Worm (Caenorhabditis elegans) whole organism, L1 larva: ENCODE measurements around the gene egl-20.

Source experiments
- C16A3.4 ChIP-seq: fragments of 150-350 bp; optimal IDR thresholded peaks from 2 replicates; lab custom pipeline; 2014; ENCODE audit warnings: missing biosample characterization, missing genetic modification characterization
- C34B4.2 ChIP-seq: sonication (generic microtip); optimal IDR thresholded peaks from 2 replicates; lab custom pipeline; 2017; ENCODE audit warnings: mild to moderate bottlenecking, missing genetic modification characterization, missing compliant biosample characterization
- Y116A8C.19 ChIP-seq: sonication (generic microtip); optimal IDR thresholded peaks from 2 replicates; lab custom pipeline; 2016; ENCODE audit warnings: missing compliant biosample characterization, missing genetic modification characterization, borderline replicate concordance
- aha-1 ChIP-seq: fragments of 150-350 bp; optimal IDR thresholded peaks from 2 replicates; lab custom pipeline; 2014; ENCODE audit warnings: missing biosample characterization, missing genetic modification characterization
- ceh-63 ChIP-seq: fragments of 200-800 bp; sonication (Bioruptor generic); optimal IDR thresholded peaks from 2 replicates; lab custom pipeline; 2018; ENCODE audit warnings: mild to moderate bottlenecking, missing genetic modification characterization, missing compliant biosample characterization
- ceh-8 ChIP-seq: fragments of 200-800 bp; sonication (Bioruptor generic); optimal IDR thresholded peaks from 2 replicates; lab custom pipeline; 2018; ENCODE audit warnings: mild to moderate bottlenecking, missing genetic modification characterization, moderate library complexity, missing compliant biosample characterization
- ceh-88 ChIP-seq: fragments of 200-800 bp; sonication (Bioruptor generic); IDR thresholded peaks from 2 replicates; pipeline ENCODE4 v1.3.6; 2022; ENCODE audit warnings: missing genetic modification characterization, missing compliant biosample characterization
- dsc-1 ChIP-seq: sonication (generic microtip); optimal IDR thresholded peaks from 2 replicates; lab custom pipeline; 2016; ENCODE audit warnings: mild to moderate bottlenecking, missing genetic modification characterization, missing compliant biosample characterization
- elt-2 ChIP-seq: sonication (generic microtip); optimal IDR thresholded peaks from 2 replicates; lab custom pipeline; 2016; ENCODE audit warnings: missing genetic modification characterization, mild to moderate bottlenecking, inconsistent platforms, missing compliant biosample characterization, missing genetic modification reagents
- elt-3 ChIP-seq, 6 experiments: fragments of 150-350 bp in 1 of 6; sonication (generic microtip); optimal IDR thresholded peaks; 2 replicates each; lab custom pipeline; 2017 to 2018; ENCODE audit warnings: missing biosample characterization in 6 of 6, missing genetic modification characterization in 6 of 6, inconsistent platforms in 1 of 6
- fkh-10 ChIP-seq: sonication (generic microtip); optimal IDR thresholded peaks from 2 replicates; lab custom pipeline; 2017; ENCODE audit warnings: missing biosample characterization, missing genetic modification reagents, missing genetic modification characterization
- fkh-4 ChIP-seq: sonication (generic microtip); optimal IDR thresholded peaks from 2 replicates; lab custom pipeline; 2016; ENCODE audit warnings: missing compliant biosample characterization, missing genetic modification characterization, borderline replicate concordance
- fkh-8 ChIP-seq: sonication (generic microtip); optimal IDR thresholded peaks from 2 replicates; lab custom pipeline; 2016; ENCODE audit warnings: mild to moderate bottlenecking, missing genetic modification characterization, missing compliant biosample characterization
- fos-1 ChIP-seq: fragments of 150-350 bp; optimal IDR thresholded peaks from 2 replicates; lab custom pipeline; 2014; ENCODE audit warnings: missing biosample characterization, missing genetic modification characterization
- grh-1 ChIP-seq: fragments of 200-800 bp; sonication (Bioruptor generic); IDR thresholded peaks from 2 replicates; pipeline ENCODE4 v1.3.6; 2022; ENCODE audit warnings: missing genetic modification reagents, missing genetic modification characterization, missing compliant biosample characterization
- hlh-4 ChIP-seq: sonication (generic microtip); optimal IDR thresholded peaks from 2 replicates; lab custom pipeline; 2016; ENCODE audit warnings: mild to moderate bottlenecking, missing genetic modification characterization, missing compliant biosample characterization
- hpl-2 ChIP-seq: fragments of 150-350 bp; optimal IDR thresholded peaks from 2 replicates; lab custom pipeline; 2014; ENCODE audit warnings: missing biosample characterization, missing genetic modification reagents, missing genetic modification characterization
- jun-1 ChIP-seq: fragments of 150-350 bp; optimal IDR thresholded peaks from 2 replicates; lab custom pipeline; 2014; ENCODE audit warnings: missing biosample characterization, missing genetic modification reagents, missing genetic modification characterization
- lin-14 ChIP-seq: fragments of 200-800 bp; sonication (Bioruptor generic); optimal IDR thresholded peaks from 2 replicates; lab custom pipeline; 2018; ENCODE audit warnings: mild to moderate bottlenecking, missing genetic modification characterization, moderate library complexity, missing compliant biosample characterization
- lin-15B ChIP-seq: fragments of 150-350 bp; sonication (generic microtip); optimal IDR thresholded peaks from 3 replicates; lab custom pipeline; 2014; ENCODE audit warnings: missing biosample characterization, missing genetic modification characterization
- lin-35 ChIP-seq, 2 experiments: fragments of 150-350 bp; optimal IDR thresholded peaks; 2 replicates each; lab custom pipeline; 2014; ENCODE audit warnings: missing biosample characterization in 2 of 2, missing genetic modification characterization in 2 of 2, missing genetic modification reagents in 2 of 2
- lir-3 ChIP-seq: sonication (generic microtip); optimal IDR thresholded peaks from 2 replicates; lab custom pipeline; 2016; ENCODE audit warnings: mild to moderate bottlenecking, missing genetic modification characterization, moderate library complexity, missing compliant biosample characterization; ENCODE audit not compliant: poor library complexity
- lsy-2 ChIP-seq, 2 experiments: fragments of 150-350 bp; optimal IDR thresholded peaks; 2 replicates each; lab custom pipeline; 2014; ENCODE audit warnings: missing biosample characterization in 2 of 2, missing genetic modification characterization in 2 of 2
- mab-9 ChIP-seq: fragments of 200-800 bp; sonication (Bioruptor generic); IDR thresholded peaks from 2 replicates; pipeline ENCODE4 v1.3.6; 2022; ENCODE audit warnings: missing genetic modification reagents, missing genetic modification characterization, missing compliant biosample characterization
- mdl-1 ChIP-seq, 2 experiments: fragments of 150-350 bp; optimal IDR thresholded peaks; 2 replicates each; lab custom pipeline; 2014 to 2017; ENCODE audit warnings: missing biosample characterization in 2 of 2, missing genetic modification characterization in 2 of 2, inconsistent platforms in 1 of 2
- mef-2 ChIP-seq: fragments of 150-350 bp; optimal IDR thresholded peaks from 2 replicates; lab custom pipeline; 2014; ENCODE audit warnings: missing biosample characterization, missing genetic modification characterization
- mep-1 ChIP-seq: fragments of 150-350 bp; optimal IDR thresholded peaks from 2 replicates; lab custom pipeline; 2014; ENCODE audit warnings: missing biosample characterization, missing genetic modification characterization
- nhr-11 ChIP-seq: fragments of 150-350 bp; optimal IDR thresholded peaks from 2 replicates; lab custom pipeline; 2014; ENCODE audit warnings: missing biosample characterization, missing genetic modification characterization
- nhr-20 ChIP-seq: sonication (generic microtip); optimal IDR thresholded peaks from 2 replicates; lab custom pipeline; 2016; ENCODE audit warnings: mild to moderate bottlenecking, missing genetic modification characterization, missing compliant biosample characterization
- nhr-237 ChIP-seq: fragments of 150-350 bp; optimal IDR thresholded peaks from 2 replicates; lab custom pipeline; 2014; ENCODE audit warnings: missing biosample characterization, missing genetic modification characterization
- nhr-47 ChIP-seq: sonication (generic microtip); optimal IDR thresholded peaks from 2 replicates; lab custom pipeline; 2016; ENCODE audit warnings: mild to moderate bottlenecking, missing genetic modification characterization, moderate library complexity, missing compliant biosample characterization
- nhr-71 ChIP-seq: sonication (generic microtip); optimal IDR thresholded peaks from 2 replicates; lab custom pipeline; 2016; ENCODE audit warnings: mild to moderate bottlenecking, missing genetic modification characterization, moderate library complexity, missing compliant biosample characterization
- nhr-84 ChIP-seq: sonication (generic microtip); optimal IDR thresholded peaks from 2 replicates; lab custom pipeline; 2017; ENCODE audit warnings: missing biosample characterization, missing genetic modification characterization
- pag-3 ChIP-seq: sonication (generic microtip); optimal IDR thresholded peaks from 2 replicates; lab custom pipeline; 2017; ENCODE audit warnings: missing genetic modification characterization, mild to moderate bottlenecking, missing compliant biosample characterization, antibody characterized with exemption, borderline replicate concordance; ENCODE audit not compliant: insufficient read depth
- skn-1 ChIP-seq: fragments of 150-350 bp; optimal IDR thresholded peaks from 2 replicates; lab custom pipeline; 2014; ENCODE audit warnings: missing biosample characterization, missing genetic modification characterization
- snpc-4 ChIP-seq: fragments of 150-350 bp; optimal IDR thresholded peaks from 2 replicates; lab custom pipeline; 2014; ENCODE audit warnings: missing biosample characterization, missing genetic modification characterization
- snu-23 ChIP-seq: sonication (generic microtip); optimal IDR thresholded peaks from 2 replicates; lab custom pipeline; 2016; ENCODE audit warnings: missing genetic modification characterization, missing compliant biosample characterization
- sox-4 ChIP-seq: sonication (generic microtip); optimal IDR thresholded peaks from 2 replicates; lab custom pipeline; 2016; ENCODE audit warnings: missing genetic modification characterization, missing compliant biosample characterization
- swsn-7 ChIP-seq: sonication (generic microtip); optimal IDR thresholded peaks from 2 replicates; lab custom pipeline; 2016; ENCODE audit warnings: missing genetic modification characterization, missing compliant biosample characterization
- tbx-2 ChIP-seq: sonication (generic microtip); optimal IDR thresholded peaks from 2 replicates; lab custom pipeline; 2016; ENCODE audit warnings: missing genetic modification characterization, missing compliant biosample characterization
- tlp-1 ChIP-seq: fragments of 150-350 bp; optimal IDR thresholded peaks from 2 replicates; lab custom pipeline; 2014; ENCODE audit warnings: missing biosample characterization, missing genetic modification characterization
- unc-30 ChIP-seq: sonication (generic microtip); optimal IDR thresholded peaks from 2 replicates; lab custom pipeline; 2017; ENCODE audit warnings: missing biosample characterization, missing genetic modification characterization
- unc-62 ChIP-seq: fragments of 150-350 bp; optimal IDR thresholded peaks from 2 replicates; lab custom pipeline; 2014; ENCODE audit warnings: missing biosample characterization, missing genetic modification reagents, missing genetic modification characterization
- unc-86 ChIP-seq: sonication (generic microtip); optimal IDR thresholded peaks from 2 replicates; lab custom pipeline; 2016; ENCODE audit warnings: missing genetic modification characterization, missing compliant biosample characterization
- zag-1 ChIP-seq: fragments of 150-350 bp; optimal IDR thresholded peaks from 2 replicates; lab custom pipeline; 2014; ENCODE audit warnings: missing biosample characterization, missing genetic modification characterization
- zip-4 ChIP-seq: fragments of 200-800 bp; sonication (Bioruptor generic); optimal IDR thresholded peaks from 2 replicates; lab custom pipeline; 2018; ENCODE audit warnings: mild to moderate bottlenecking, missing genetic modification characterization, moderate library complexity, missing compliant biosample characterization
- ztf-11 ChIP-seq, 2 experiments: sonication (generic microtip); optimal IDR thresholded peaks; 2 replicates each; lab custom pipeline; 2016 to 2017; ENCODE audit warnings: missing genetic modification characterization in 2 of 2, missing biosample characterization in 1 of 2, missing compliant biosample characterization in 1 of 2

Gene egl-20

ce11 chrIV:9811487-9811886 is 3.8 kb downstream of the egl-20 start:
- peak; percentile 26 for TF ChIP-seq nhr-47 (tag; lab: Kevin White, UChicago)
- peak; percentile 16 for TF ChIP-seq unc-30 (tag; lab: Kevin White, UChicago)
- peak; percentile 53 for TF ChIP-seq nhr-71 (tag; lab: Kevin White, UChicago)
- peak; percentile 68 for TF ChIP-seq dsc-1 (tag; lab: Kevin White, UChicago)
- TF ChIP-seq ceh-8, result no peak
- TF ChIP-seq nhr-237, result no peak
- no peak for TF ChIP-seq mep-1
- TF ChIP-seq fkh-8 (tag; lab: Kevin White, UChicago), result peak; percentile 63

DNA sequence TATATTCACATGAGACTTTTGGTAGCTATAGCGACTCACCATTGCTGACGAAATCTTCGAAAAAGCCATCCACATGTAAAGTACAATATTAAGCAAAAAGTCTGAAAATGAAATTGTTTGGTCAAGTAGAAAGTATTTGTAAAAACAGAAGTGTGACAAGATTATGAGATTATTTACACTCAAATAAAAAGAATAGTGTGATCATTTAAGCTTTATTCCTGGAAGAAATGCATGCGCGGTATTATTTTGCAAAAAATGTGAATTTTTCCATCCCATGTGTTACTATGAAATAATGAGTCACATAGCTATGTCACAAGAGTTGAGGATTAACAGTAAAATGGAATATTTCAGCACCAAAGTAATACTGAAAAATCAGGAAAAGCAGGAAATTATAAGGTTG is 4.7 kb downstream of the egl-20 start, which contains the start of gene dct-15:
Gene dct-15 (minus strand): TSS at position 101 of the 400 bp plus-strand sequence.
- TF ChIP-seq dsc-1 (tag; lab: Kevin White, UChicago), result peak; percentile 71
- TF ChIP-seq mef-2 (tag; lab: Kevin White, UChicago), result no peak
- TF ChIP-seq nhr-71 (tag; lab: Kevin White, UChicago), result peak; percentile 31
- no peak for TF ChIP-seq jun-1 (tag; lab: Kevin White, UChicago)
- peak; percentile 26 for TF ChIP-seq nhr-47 (tag; lab: Kevin White, UChicago)
- peak; percentile 68 for TF ChIP-seq fkh-8 (tag; lab: Kevin White, UChicago)
- TF ChIP-seq zag-1 (tag; lab: Kevin White, UChicago), result no peak
- peak; percentile 31 for TF ChIP-seq sox-4 (tag; lab: Kevin White, UChicago)

DNA sequence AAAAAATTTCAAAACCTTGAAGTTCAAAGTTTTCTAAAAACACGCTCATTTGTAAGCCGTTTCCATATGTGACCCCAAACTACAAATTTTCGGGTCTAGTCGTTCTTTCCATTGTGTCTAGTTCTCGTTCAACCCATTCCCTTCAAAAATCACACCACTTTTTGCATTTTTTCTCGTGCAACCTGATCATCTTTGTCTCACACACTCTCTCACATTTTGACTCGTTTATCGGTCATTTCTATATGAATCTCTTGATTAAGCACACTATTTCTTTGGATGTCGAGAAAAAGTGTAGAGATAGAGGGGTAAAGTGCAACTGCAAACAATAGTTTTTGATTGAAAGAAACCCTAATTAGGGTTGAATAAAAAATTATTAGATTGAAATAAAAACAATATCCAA is 11.8 kb downstream of the egl-20 start:
- TF ChIP-seq nhr-20 (tag; lab: Kevin White, UChicago) (peak; percentile 90), tlp-1 (tag; lab: Kevin White, UChicago) (no peak), elt-2 (tag; lab: Kevin White, UChicago) (peak; percentile 64), mef-2 (tag; lab: Kevin White, UChicago) (no peak), lir-3 (tag; lab: Kevin White, UChicago) (peak; percentile 34), fkh-4 (no peak), C34B4.2 (tag; lab: Kevin White, UChicago) (no peak), fos-1 (tag; lab: Kevin White, UChicago) (peak; percentile 64), swsn-7 (tag; lab: Kevin White, UChicago) (peak; percentile 32), unc-30 (tag; lab: Kevin White, UChicago) (no peak), pag-3 (tag; lab: Kevin White, UChicago) (no peak), aha-1 (tag; lab: Kevin White, UChicago) (no peak), lin-14 (peak; percentile 85), hpl-2 (GFP tag; lab: Kevin White, UChicago) (no peak), zip-4 (GFP tag; lab: Kevin White, UChicago) (no peak), lin-15B (tag; lab: Kevin White, UChicago) (no peak), lsy-2 (tag; optimal IDR thresholded peaks at IDR 0.05; lab: Kevin White, UChicago) (peak; percentile 50 to 65), fkh-8 (tag; lab: Kevin White, UChicago) (no peak), lin-35 (GFP tag; optimal IDR thresholded peaks at IDR 0.05; lab: Kevin White, UChicago) (peak in 1 of 2 experiments; percentile 70), ceh-88 (GFP tag; lab: Robert Waterston, UW) (no peak), unc-62 (GFP tag; lab: Kevin White, UChicago) (no peak), tbx-2 (tag; lab: Kevin White, UChicago) (peak; percentile 26), elt-3 (tag; optimal IDR thresholded peaks at IDR 0.05; lab: Kevin White, UChicago) (peak in 3 of 6 experiments; percentile 5 to 56 (median 33)), fkh-10 (GFP tag; lab: Kevin White, UChicago) (no peak), mab-9 (GFP tag; lab: Robert Waterston, UW) (no peak), ceh-8 (no peak), C16A3.4 (tag; lab: Kevin White, UChicago) (no peak), mdl-1 (tag; optimal IDR thresholded peaks at IDR 0.05; lab: Kevin White, UChicago) (peak in 1 of 2 experiments; percentile 47), nhr-84 (tag; lab: Kevin White, UChicago) (no peak), nhr-11 (tag; lab: Kevin White, UChicago) (no peak), dsc-1 (tag; lab: Kevin White, UChicago) (peak; percentile 29), unc-86 (tag; lab: Kevin White, UChicago) (no peak), Y116A8C.19 (tag; lab: Kevin White, UChicago) (no peak), hlh-4 (no peak), ztf-11 (tag; optimal IDR thresholded peaks at IDR 0.05; lab: Kevin White, UChicago) (no peak), snu-23 (GFP tag; lab: Kevin White, UChicago) (peak; percentile 82), jun-1 (tag; lab: Kevin White, UChicago) (peak; percentile 65), snpc-4 (tag; lab: Kevin White, UChicago) (no peak), ceh-63 (GFP tag; lab: Kevin White, UChicago) (no peak), skn-1 (peak; percentile 18), grh-1 (GFP tag; lab: Robert Waterston, UW) (peak; percentile 33; the same call in 1 of the 2 replicates)
